Fruit fly (Drosophila melanogaster) whole organism, embryonic: ENCODE data around the gene Traf-like.

Experiments used
- Bgb ChIP-seq: fragments of 200-800 bp; sonication (Bioruptor generic); IDR thresholded peaks from 2 replicates; pipeline ENCODE4 v1.3.6; 2022; ENCODE audit warnings: missing biosample characterization, missing genetic modification characterization; ENCODE audit not compliant: partially characterized antibody
- BtbVII ChIP-seq: fragments of 200-800 bp; sonication (Bioruptor generic); optimal IDR thresholded peaks from 3 replicates; lab custom pipeline; 2017; ENCODE audit warnings: missing biosample characterization, mild to moderate bottlenecking, missing genetic modification characterization
- C15 ChIP-seq: fragments of 200-800 bp; sonication (Bioruptor generic); IDR thresholded peaks from 3 replicates; pipeline ENCODE4 v1.3.6; 2022; ENCODE audit warnings: missing biosample characterization, missing genetic modification characterization
- CG10267 ChIP-seq: fragments of 200-800 bp; sonication (Bioruptor generic); optimal IDR thresholded peaks from 2 replicates; lab custom pipeline; 2018; ENCODE audit warnings: missing biosample characterization, mild to moderate bottlenecking, missing genetic modification characterization, moderate library complexity
- CG10321 ChIP-seq: fragments of 200-800 bp; sonication (Bioruptor generic); IDR thresholded peaks from 2 replicates; pipeline ENCODE4 v1.3.6; 2022; ENCODE audit warnings: missing biosample characterization, missing genetic modification characterization
- CG11085 ChIP-seq: fragments of 200-800 bp; sonication (Bioruptor generic); IDR thresholded peaks from 2 replicates; pipeline ENCODE4 v1.3.6; 2022; ENCODE audit warnings: missing biosample characterization, missing genetic modification characterization
- CG11560 ChIP-seq: fragments of 200-800 bp; sonication (Bioruptor generic); IDR thresholded peaks from 3 replicates; pipeline ENCODE4 v1.3.6; 2022; ENCODE audit warnings: missing biosample characterization, missing genetic modification characterization
- CG12219 ChIP-seq: fragments of 200-800 bp; sonication (Bioruptor generic); optimal IDR thresholded peaks from 3 replicates; lab custom pipeline; 2018; ENCODE audit warnings: missing biosample characterization, mild to moderate bottlenecking, missing genetic modification characterization
- CG16813 ChIP-seq: fragments of 200-800 bp; sonication (Bioruptor generic); IDR thresholded peaks from 3 replicates; pipeline ENCODE4 v1.3.6; 2022; ENCODE audit warnings: missing biosample characterization, missing genetic modification characterization; ENCODE audit not compliant: partially characterized antibody
- CG17186 ChIP-seq: fragments of 200-800 bp; sonication (Bioruptor generic); optimal IDR thresholded peaks from 3 replicates; lab custom pipeline; 2017; ENCODE audit warnings: missing biosample characterization, missing genetic modification reagents, missing genetic modification characterization
- CG17385 ChIP-seq: fragments of 200-800 bp; sonication (Bioruptor generic); optimal IDR thresholded peaks from 3 replicates; lab custom pipeline; 2018; ENCODE audit warnings: missing biosample characterization, mild to moderate bottlenecking, missing genetic modification characterization
- CG17829 ChIP-seq: fragments of 200-800 bp; optimal IDR thresholded peaks from 2 replicates; lab custom pipeline; 2019; ENCODE audit warnings: missing biosample characterization, mild to moderate bottlenecking, missing genetic modification characterization, moderate library complexity
- CG2875 ChIP-seq: fragments of 200-800 bp; sonication (Bioruptor generic); optimal IDR thresholded peaks from 2 replicates; lab custom pipeline; 2017; ENCODE audit warnings: missing biosample characterization, mild to moderate bottlenecking, missing genetic modification characterization, missing genetic modification reagents
- CG34224 ChIP-seq: fragments of 200-800 bp; sonication (Bioruptor generic); IDR thresholded peaks from 3 replicates; pipeline ENCODE4 v1.3.6; 2022; ENCODE audit warnings: missing biosample characterization, missing genetic modification characterization; ENCODE audit not compliant: partially characterized antibody
- CG4282 ChIP-seq: fragments of 200-800 bp; sonication (Bioruptor generic); optimal IDR thresholded peaks from 2 replicates; lab custom pipeline; 2016; ENCODE audit warnings: missing biosample characterization, missing genetic modification characterization
- CG4730 ChIP-seq: fragments of 200-800 bp; sonication (Bioruptor generic); IDR thresholded peaks from 2 replicates; pipeline ENCODE4 v1.3.6; 2022; ENCODE audit warnings: missing biosample characterization, missing genetic modification characterization
- CG5180 ChIP-seq: fragments of 200-800 bp; sonication (Bioruptor generic); optimal IDR thresholded peaks from 3 replicates; lab custom pipeline; 2017; ENCODE audit warnings: missing biosample characterization, missing genetic modification characterization, mild to moderate bottlenecking, moderate library complexity, missing genetic modification reagents
- CG5953 ChIP-seq: fragments of 200-800 bp; sonication (Bioruptor generic); IDR thresholded peaks from 2 replicates; pipeline ENCODE4 v1.3.6; 2022; ENCODE audit warnings: missing biosample characterization, missing genetic modification characterization
- CG6689 ChIP-seq: fragments of 200-800 bp; sonication (Bioruptor generic); IDR thresholded peaks from 2 replicates; pipeline ENCODE4 v1.3.6; 2022; ENCODE audit warnings: missing biosample characterization, missing genetic modification characterization
- CG6791 ChIP-seq: fragments of 200-800 bp; sonication (Bioruptor generic); IDR thresholded peaks from 3 replicates; pipeline ENCODE4 v1.3.6; 2022; ENCODE audit warnings: missing biosample characterization, missing genetic modification characterization; ENCODE audit not compliant: partially characterized antibody
- CG6813 ChIP-seq: fragments of 200-800 bp; sonication (Bioruptor generic); optimal IDR thresholded peaks from 2 replicates; lab custom pipeline; 2017; ENCODE audit warnings: missing biosample characterization, missing genetic modification characterization, mild to moderate bottlenecking, moderate library complexity, missing genetic modification reagents
- CG8281 ChIP-seq: fragments of 200-800 bp; sonication (Bioruptor generic); optimal IDR thresholded peaks from 2 replicates; lab custom pipeline; 2018; ENCODE audit warnings: missing biosample characterization, mild to moderate bottlenecking, missing genetic modification characterization, moderate library complexity
- CG8290 ChIP-seq, 3 experiments: fragments of 200-800 bp; sonication (Bioruptor generic); optimal IDR thresholded peaks; 2 replicates each; lab custom pipeline; 2016 to 2019; ENCODE audit warnings: missing biosample characterization in 3 of 3, missing genetic modification characterization in 3 of 3, mild to moderate bottlenecking in 2 of 3, moderate library complexity in 1 of 3
- CG9437 ChIP-seq: fragments of 200-800 bp; sonication (Bioruptor generic); optimal IDR thresholded peaks from 2 replicates; lab custom pipeline; 2018; ENCODE audit warnings: missing biosample characterization, mild to moderate bottlenecking, missing genetic modification characterization
- Dll ChIP-seq: fragments of 200-800 bp; sonication (Bioruptor generic); IDR thresholded peaks from 4 replicates; pipeline ENCODE4 v1.3.6; 2022; ENCODE audit warnings: missing biosample characterization, missing genetic modification characterization; ENCODE audit not compliant: partially characterized antibody
- Doc3 ChIP-seq: fragments of 200-800 bp; sonication (Bioruptor generic); IDR thresholded peaks from 3 replicates; pipeline ENCODE4 v1.3.6; 2022; ENCODE audit warnings: missing biosample characterization, missing genetic modification characterization; ENCODE audit not compliant: partially characterized antibody
- Dp ChIP-seq: fragments of 200-800 bp; sonication (Bioruptor generic); optimal IDR thresholded peaks from 2 replicates; lab custom pipeline; 2018; ENCODE audit warnings: missing biosample characterization, mild to moderate bottlenecking, missing genetic modification characterization, moderate library complexity
- HLH4C ChIP-seq: fragments of 200-800 bp; sonication (Bioruptor generic); IDR thresholded peaks from 3 replicates; pipeline ENCODE4 v1.3.6; 2022; ENCODE audit warnings: missing biosample characterization, missing genetic modification characterization; ENCODE audit not compliant: partially characterized antibody
- MBD-R2 ChIP-seq: fragments of 200-800 bp; sonication (Bioruptor generic); IDR thresholded peaks from 2 replicates; pipeline ENCODE4 v1.3.6; 2022; ENCODE audit warnings: missing biosample characterization, missing genetic modification characterization
- Opbp ChIP-seq: fragments of 200-800 bp; sonication (Bioruptor generic); IDR thresholded peaks from 3 replicates; pipeline ENCODE4 v1.3.6; 2022; ENCODE audit warnings: missing biosample characterization, missing genetic modification characterization; ENCODE audit not compliant: partially characterized antibody
- Rx ChIP-seq: fragments of 200-800 bp; sonication (Bioruptor generic); IDR thresholded peaks from 2 replicates; pipeline ENCODE4 v1.3.6; 2022; ENCODE audit warnings: missing biosample characterization, missing genetic modification characterization
- Scr ChIP-seq: fragments of 200-800 bp; sonication (Bioruptor generic); IDR thresholded peaks from 2 replicates; pipeline ENCODE4 v1.3.6; 2022; ENCODE audit warnings: missing biosample characterization, missing genetic modification characterization; ENCODE audit not compliant: partially characterized antibody
- Sry-β ChIP-seq: fragments of 200-800 bp; sonication (Bioruptor generic); optimal IDR thresholded peaks from 2 replicates; lab custom pipeline; 2018; ENCODE audit warnings: missing biosample characterization, mild to moderate bottlenecking, missing genetic modification characterization, moderate library complexity
- abd-A ChIP-seq: fragments of 200-800 bp; sonication (Bioruptor generic); optimal IDR thresholded peaks from 3 replicates; lab custom pipeline; 2019; ENCODE audit warnings: missing biosample characterization, mild to moderate bottlenecking, missing genetic modification characterization, moderate library complexity
- amos ChIP-seq: fragments of 200-800 bp; sonication (Bioruptor generic); IDR thresholded peaks from 2 replicates; pipeline ENCODE4 v1.3.6; 2022; ENCODE audit warnings: missing biosample characterization, missing genetic modification characterization; ENCODE audit not compliant: partially characterized antibody
- ap ChIP-seq: fragments of 200-800 bp; sonication (Bioruptor generic); IDR thresholded peaks from 2 replicates; pipeline ENCODE4 v1.3.6; 2022; ENCODE audit warnings: missing biosample characterization, missing genetic modification characterization
- bcd ChIP-seq: fragments of 200-800 bp; sonication (Bioruptor generic); optimal IDR thresholded peaks from 2 replicates; lab custom pipeline; 2017; ENCODE audit warnings: missing biosample characterization, mild to moderate bottlenecking, missing genetic modification characterization
- corto ChIP-seq: fragments of 200-800 bp; sonication (Bioruptor generic); optimal IDR thresholded peaks from 2 replicates; lab custom pipeline; 2016; ENCODE audit warnings: missing biosample characterization, mild to moderate bottlenecking, missing genetic modification characterization, moderate library complexity
- croc ChIP-seq: fragments of 200-800 bp; sonication (Bioruptor generic); conservative IDR thresholded peaks from 3 replicates; pipeline ENCODE4 v1.3.6; 2022; ENCODE audit warnings: missing biosample characterization, missing genetic modification characterization
- dm ChIP-seq: fragments of 200-800 bp; sonication (Bioruptor generic); optimal IDR thresholded peaks from 3 replicates; lab custom pipeline; 2016; ENCODE audit warnings: missing biosample characterization, missing genetic modification characterization
- eyg ChIP-seq: fragments of 200-800 bp; sonication (Bioruptor generic); optimal IDR thresholded peaks from 3 replicates; lab custom pipeline; 2016; ENCODE audit warnings: missing biosample characterization, missing genetic modification characterization
- gfzf ChIP-seq: fragments of 200-800 bp; sonication (Bioruptor generic); optimal IDR thresholded peaks from 2 replicates; lab custom pipeline; 2016; ENCODE audit warnings: missing biosample characterization, mild to moderate bottlenecking, missing genetic modification characterization, moderate library complexity
- mld ChIP-seq: fragments of 200-800 bp; sonication (Bioruptor generic); IDR thresholded peaks from 3 replicates; pipeline ENCODE4 v1.3.6; 2022; ENCODE audit warnings: missing biosample characterization, missing genetic modification characterization; ENCODE audit not compliant: partially characterized antibody
- pan ChIP-seq, 4 experiments: fragments of >200 bp in 3 of 4; fragments of 200-800 bp in 1 of 4; sonication (Bioruptor generic) in 1 of 4; optimal IDR thresholded peaks in 3 of 4; IDR thresholded peaks in 1 of 4; 2 replicates each; pipeline versions ENCODE4 v1.3.6 to Lab custom; 2017 to 2022; ENCODE audit warnings: missing biosample characterization in 2 of 4, missing genetic modification characterization in 2 of 4, mixed read lengths in 1 of 4
- sd ChIP-seq: fragments of 200-800 bp; sonication (Bioruptor generic); optimal IDR thresholded peaks from 3 replicates; lab custom pipeline; 2018; ENCODE audit warnings: missing biosample characterization, mild to moderate bottlenecking, missing genetic modification characterization, moderate library complexity
- seq ChIP-seq: fragments of 200-800 bp; sonication (Bioruptor generic); IDR thresholded peaks from 2 replicates; pipeline ENCODE4 v1.3.6; 2022; ENCODE audit warnings: missing biosample characterization, missing genetic modification characterization
- vnd ChIP-seq: fragments of 200-800 bp; sonication (Bioruptor generic); IDR thresholded peaks from 3 replicates; pipeline ENCODE4 v1.3.6; 2022; ENCODE audit warnings: missing biosample characterization, missing genetic modification characterization; ENCODE audit not compliant: partially characterized antibody
- zfh2 ChIP-seq: fragments of 200-800 bp; sonication (Bioruptor generic); optimal IDR thresholded peaks from 2 replicates; lab custom pipeline; 2016; ENCODE audit warnings: missing biosample characterization, missing genetic modification characterization

Traf-like gene

DNA sequence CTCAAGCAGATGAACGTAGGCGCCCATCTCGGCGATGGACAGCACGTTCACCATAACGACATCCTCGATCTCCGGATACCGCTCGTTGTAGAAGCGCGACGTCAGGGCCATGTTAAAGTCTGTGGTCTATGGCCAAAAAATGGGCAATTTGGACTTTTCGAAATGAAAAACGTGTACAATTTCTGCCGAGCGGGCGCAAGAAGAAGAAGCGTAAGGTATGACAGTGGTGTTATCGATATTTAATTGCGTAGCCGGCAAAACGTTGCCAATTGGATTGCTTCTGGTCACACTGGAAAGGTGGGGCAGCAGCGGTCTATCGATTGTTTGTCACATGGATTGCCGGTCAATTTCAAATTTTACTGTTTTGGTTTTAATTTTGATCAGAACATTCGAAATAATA is 31.9 kb downstream of the Traf-like start, which contains the start of gene eIF2alpha (continued):
- TF ChIP-seq croc: no peak
- no peak for TF ChIP-seq CG8290 (GFP tag; optimal IDR thresholded peaks at IDR 0.05; lab: Kevin White, UChicago)
- peak in 1 of 2 experiments; percentile 71 for TF ChIP-seq CG8290 (tag; optimal IDR thresholded peaks at IDR 0.05; lab: Kevin White, UChicago)
- peak; percentile 70; the same call in 1 of the 3 replicates for TF ChIP-seq mld (GFP tag; lab: Robert Waterston, UW)
- TF ChIP-seq gfzf: peak; percentile 80
- no peak for TF ChIP-seq bcd (GFP tag; lab: Kevin White, UChicago)
- TF ChIP-seq CG5953: no peak
- TF ChIP-seq CG16813: peak; percentile 77
- peak; percentile 57 for TF ChIP-seq CG17186 (GFP tag; lab: Kevin White, UChicago)
- TF ChIP-seq CG4282 (GFP tag; lab: Kevin White, UChicago): peak; percentile 9
- peak; percentile 72 for TF ChIP-seq Dll (GFP tag; lab: Robert Waterston, UW)
- TF ChIP-seq CG9437 (GFP tag; lab: Kevin White, UChicago): peak; percentile 25
- TF ChIP-seq CG11560 (tag; lab: Robert Waterston, UW): no peak
- TF ChIP-seq Dp (GFP tag; lab: Kevin White, UChicago): peak; percentile 85
- TF ChIP-seq CG8281 (tag; lab: Kevin White, UChicago): no peak
- no peak for TF ChIP-seq CG4730 (GFP tag; lab: Robert Waterston, UW)
- TF ChIP-seq CG6813 (GFP tag; lab: Kevin White, UChicago): no peak
- no peak for TF ChIP-seq CG10321 (GFP tag; lab: Robert Waterston, UW)
- no peak for TF ChIP-seq CG5180 (GFP tag; lab: Kevin White, UChicago)
- TF ChIP-seq CG34224: peak; percentile 70
- peak; percentile 89 for TF ChIP-seq Bgb (GFP tag; lab: Robert Waterston, UW)
- peak; percentile 41 for TF ChIP-seq CG17829 (tag; lab: Kevin White, UChicago)
- peak; percentile 81 for TF ChIP-seq Opbp (GFP tag; lab: Robert Waterston, UW)
- TF ChIP-seq C15: no peak
- peak; percentile 72 for TF ChIP-seq Scr (GFP tag; lab: Robert Waterston, UW)
- TF ChIP-seq CG11085: no peak
- TF ChIP-seq corto (GFP tag; lab: Kevin White, UChicago): no peak
- TF ChIP-seq seq (GFP tag; lab: Robert Waterston, UW): no peak
- no peak for TF ChIP-seq ap (GFP tag; lab: Robert Waterston, UW)
- TF ChIP-seq CG6689: no peak
- TF ChIP-seq amos (GFP tag; lab: Robert Waterston, UW): peak; percentile 87
- TF ChIP-seq CG10267 (tag; lab: Kevin White, UChicago): peak; percentile 11
- TF ChIP-seq sd: no peak
- TF ChIP-seq BtbVII (GFP tag; lab: Kevin White, UChicago): no peak
- TF ChIP-seq Rx (GFP tag; lab: Robert Waterston, UW): no peak
- peak; percentile 68 for TF ChIP-seq MBD-R2 (GFP tag; lab: Robert Waterston, UW)
- peak; percentile 81 for TF ChIP-seq CG6791
- TF ChIP-seq Doc3 (GFP tag; lab: Robert Waterston, UW): peak; percentile 46; the same call in 1 of the 3 replicates
- TF ChIP-seq CG12219 (GFP tag; lab: Kevin White, UChicago): no peak
- no peak for TF ChIP-seq abd-A (tag; lab: Kevin White, UChicago)
- TF ChIP-seq HLH4C: peak; percentile 80
- no peak for TF ChIP-seq Sry-β (GFP tag; lab: Kevin White, UChicago)
- TF ChIP-seq eyg: no peak
- no peak for TF ChIP-seq CG2875 (GFP tag; lab: Kevin White, UChicago)
- TF ChIP-seq zfh2 (GFP tag; lab: Kevin White, UChicago): no peak
- TF ChIP-seq vnd (GFP tag; lab: Robert Waterston, UW): peak; percentile 72; the same call in 2 of the 3 replicates
- peak; percentile 94 for TF ChIP-seq CG17385 (GFP tag; lab: Kevin White, UChicago)
- no peak for TF ChIP-seq pan (optimal IDR thresholded peaks at IDR 0.05; lab: Kevin White, UChicago)
- TF ChIP-seq pan (GFP tag; optimal IDR thresholded peaks at IDR 0.05 in 1 of 2, IDR thresholded peaks at IDR 0.05 in 1 of 2): no peak
- peak; percentile 83 for TF ChIP-seq dm (GFP tag; lab: Kevin White, UChicago)
